Comparison of ENCODE assay signal across 4 fruit fly cellular contexts in genomic region chr3R:8118781-8119456, dm6.
TF ChIP-seq lines count a peak whose summit lies in the region.

No protein-coding gene starts in this region.

- TF ChIP-seq CTCF in whole organism, embryonic (GFP tag; optimal IDR thresholded peaks at IDR 0.05; lab: Kevin White, UChicago): no peak

TF ChIP-seq in whole organism, adult, 20 proteins besides CTCF, POLR2A, EP300 and RAD21:
- TF ChIP-seq CG11617 (GFP tag; optimal IDR thresholded peaks at IDR 0.05; lab: Kevin White, UChicago): no peak
- TF ChIP-seq ovo (GFP tag; optimal IDR thresholded peaks at IDR 0.05; lab: Kevin White, UChicago): no peak
- no peak for TF ChIP-seq Crg-1 (GFP tag; optimal IDR thresholded peaks at IDR 0.05; lab: Kevin White, UChicago)
- TF ChIP-seq Clk (GFP tag; optimal IDR thresholded peaks at IDR 0.05; lab: Kevin White, UChicago): peak; percentile 32
- peak; percentile 100 for TF ChIP-seq cic (GFP tag; optimal IDR thresholded peaks at IDR 0.05; lab: Kevin White, UChicago)
- TF ChIP-seq kay (GFP tag; lab: Kevin White, UChicago; ENCODE audit: borderline replicate concordance): peak; percentile 98
- TF ChIP-seq CG7045 (GFP tag; optimal IDR thresholded peaks at IDR 0.05; lab: Kevin White, UChicago): peak; percentile 25
- peak; percentile 27 for TF ChIP-seq CG12768 (GFP tag; optimal IDR thresholded peaks at IDR 0.05; lab: Kevin White, UChicago)
TF ChIP-seq in whole organism, adult: peak in this region for 5.

TF ChIP-seq in whole organism, embryonic, 481 proteins besides CTCF, POLR2A, EP300 and RAD21 (continues in another document):
- TF ChIP-seq fd102C (GFP tag; optimal IDR thresholded peaks at IDR 0.05; lab: Kevin White, UChicago) (no peak), yki (optimal IDR thresholded peaks at IDR 0.05; lab: Kevin White, UChicago) (no peak), CG9876 (GFP tag; optimal IDR thresholded peaks at IDR 0.05; lab: Kevin White, UChicago) (no peak), gsb (GFP tag; IDR thresholded peaks at IDR 0.05; lab: Robert Waterston, UW) (no peak), CkIIα-i1 (GFP tag; IDR thresholded peaks at IDR 0.05; lab: Robert Waterston, UW) (no peak), GATAe (GFP tag; conservative IDR thresholded peaks at IDR 0.05; lab: Robert Waterston, UW) (0 out of 2 replicates have a peak, but pooled peaks have one; percentile 12), zf30C (GFP tag; optimal IDR thresholded peaks at IDR 0.05; lab: Kevin White, UChicago) (peak; percentile 65), CG13296 (GFP tag; optimal IDR thresholded peaks at IDR 0.05; lab: Kevin White, UChicago) (peak; percentile 28), MBD-R2 (GFP tag; IDR thresholded peaks at IDR 0.05; lab: Robert Waterston, UW) (no peak), Usf (GFP tag; optimal IDR thresholded peaks at IDR 0.05; lab: Kevin White, UChicago) (peak; percentile 10), lab (GFP tag; optimal IDR thresholded peaks at IDR 0.05; lab: Kevin White, UChicago) (peak; percentile 30), Lim3 (GFP tag; IDR thresholded peaks at IDR 0.05; lab: Robert Waterston, UW) (0 out of 2 replicates have a peak, but pooled peaks have one; percentile 4), sens-2 (GFP tag; IDR thresholded peaks at IDR 0.05; lab: Robert Waterston, UW) (no peak), CG3726 (GFP tag; IDR thresholded peaks at IDR 0.05; lab: Robert Waterston, UW) (no peak), CG8944 (GFP tag; optimal IDR thresholded peaks at IDR 0.05; lab: Kevin White, UChicago) (no peak), mirr (GFP tag; optimal IDR thresholded peaks at IDR 0.05; lab: Kevin White, UChicago) (peak; percentile 94), Pdp1 (GFP tag; optimal IDR thresholded peaks at IDR 0.05; lab: Kevin White, UChicago) (no peak), ems (GFP tag; optimal IDR thresholded peaks at IDR 0.05; lab: Kevin White, UChicago) (no peak), crol (GFP tag; IDR thresholded peaks at IDR 0.05; lab: Robert Waterston, UW) (peak; percentile 80), jing (GFP tag; optimal IDR thresholded peaks at IDR 0.05; lab: Kevin White, UChicago) (no peak), Ets65A (GFP tag; lab: Kevin White, UChicago) (no peak), sr (GFP tag; IDR thresholded peaks at IDR 0.05; lab: Robert Waterston, UW) (peak; percentile 57; the same call in 1 of the 3 replicates), trem (tag; optimal IDR thresholded peaks at IDR 0.05; lab: Kevin White, UChicago) (no peak), CG12155 (GFP tag; optimal IDR thresholded peaks at IDR 0.05; lab: Kevin White, UChicago) (no peak), Dip3 (GFP tag; optimal IDR thresholded peaks at IDR 0.05; lab: Kevin White, UChicago) (no peak), Rx (GFP tag; IDR thresholded peaks at IDR 0.05; lab: Robert Waterston, UW) (peak; percentile 21; the same call in 1 of the 2 replicates), CG32772 (GFP tag; IDR thresholded peaks at IDR 0.05; lab: Robert Waterston, UW) (no peak), ci (GFP tag; IDR thresholded peaks at IDR 0.05; lab: Robert Waterston, UW) (no peak), Nf-YA (GFP tag; IDR thresholded peaks at IDR 0.05; lab: Robert Waterston, UW) (no peak)

TF ChIP-seq in whole organism, prepupa, 60 proteins besides CTCF, POLR2A, EP300 and RAD21:
- TF ChIP-seq Eip93F (GFP tag; optimal IDR thresholded peaks at IDR 0.05; lab: Kevin White, UChicago) (no peak), CG32006 (GFP tag; optimal IDR thresholded peaks at IDR 0.05; lab: Kevin White, UChicago) (no peak), CG16779 (tag; optimal IDR thresholded peaks at IDR 0.05; lab: Kevin White, UChicago) (peak; percentile 15), Lpt (GFP tag; optimal IDR thresholded peaks at IDR 0.05; lab: Kevin White, UChicago) (no peak), spab (GFP tag; optimal IDR thresholded peaks at IDR 0.05; lab: Kevin White, UChicago) (no peak), CG10669 (GFP tag; optimal IDR thresholded peaks at IDR 0.05; lab: Kevin White, UChicago) (no peak), fkh (GFP tag; optimal IDR thresholded peaks at IDR 0.05; lab: Kevin White, UChicago) (peak; percentile 47), Eip78C (GFP tag; lab: Kevin White, UChicago) (peak; percentile 14), svp (GFP tag; lab: Kevin White, UChicago) (peak; percentile 40), Hr39 (GFP tag; optimal IDR thresholded peaks at IDR 0.05; lab: Kevin White, UChicago) (no peak), CG9139 (GFP tag; optimal IDR thresholded peaks at IDR 0.05; lab: Kevin White, UChicago) (no peak), CG6163 (GFP tag; IDR thresholded peaks at IDR 0.05; lab: Robert Waterston, UW) (peak; percentile 28; the same call in 2 of the 3 replicates)

TF ChIP-seq in whole organism, wandering third instar larva, 38 proteins besides CTCF, POLR2A, EP300 and RAD21:
- TF ChIP-seq dl (GFP tag; optimal IDR thresholded peaks at IDR 0.05; lab: Kevin White, UChicago; ENCODE audit: insufficient read depth in 1 of 2, partially characterized antibody in 2 of 2): peak in 1 of 2 experiments; percentile 16
- no peak for TF ChIP-seq foxo (GFP tag; optimal IDR thresholded peaks at IDR 0.05; lab: Kevin White, UChicago)
- TF ChIP-seq tai (GFP tag; optimal IDR thresholded peaks at IDR 0.05; lab: Kevin White, UChicago): no peak
- TF ChIP-seq Rel (GFP tag; optimal IDR thresholded peaks at IDR 0.05; lab: Kevin White, UChicago): no peak
- no peak for TF ChIP-seq Rel (tag; optimal IDR thresholded peaks at IDR 0.05; lab: Kevin White, UChicago)
- peak; percentile 34 for TF ChIP-seq Hr83 (GFP tag; optimal IDR thresholded peaks at IDR 0.05; lab: Kevin White, UChicago; ENCODE audit: poor library complexity, severe bottlenecking)
- no peak for TF ChIP-seq br (GFP tag; optimal IDR thresholded peaks at IDR 0.05; lab: Kevin White, UChicago)
- TF ChIP-seq fru (GFP tag; optimal IDR thresholded peaks at IDR 0.05; lab: Kevin White, UChicago): peak; percentile 32
TF ChIP-seq in whole organism, wandering third instar larva: peak in this region for 3.
